Worm (Caenorhabditis elegans) whole organism, L4/young adult: ENCODE data around the gene nlp-17.

Experiments used
- W03F9.2 ChIP-seq: fragments of 150-350 bp; optimal IDR thresholded peaks from 2 replicates; lab custom pipeline; 2014; ENCODE audit warnings: missing biosample characterization, missing genetic modification characterization
- dao-5 ChIP-seq: sonication (generic microtip); optimal IDR thresholded peaks from 2 replicates; lab custom pipeline; 2016; ENCODE audit warnings: missing genotype, missing genetic modification characterization, moderate library complexity, missing compliant biosample characterization
- him-1 ChIP-seq: sonication (generic microtip); optimal IDR thresholded peaks from 2 replicates; lab custom pipeline; 2016; ENCODE audit warnings: missing genotype, missing genetic modification reagents, missing genetic modification characterization, missing compliant biosample characterization

- TF ChIP-seq dao-5 (no peak), W03F9.2 (tag; lab: Kevin White, UChicago) (no peak), him-1 (tag; lab: Kevin White, UChicago) (no peak)
Observed at ce11 chrIV:13549350-13549749, 43.8 kb upstream of the nlp-17 start.
